Fruit fly (Drosophila melanogaster) whole organism, embryonic: ENCODE measurements around the gene SerRS-m.

Experiments
- Asciz ChIP-seq: fragments of 200-800 bp; sonication (Bioruptor generic); optimal IDR thresholded peaks from 2 replicates; lab custom pipeline; 2017; ENCODE audit warnings: missing biosample characterization, mild to moderate bottlenecking, missing genetic modification characterization, missing genetic modification reagents
- BEAF-32 ChIP-seq: fragments of 200-800 bp; sonication (Bioruptor generic); optimal IDR thresholded peaks from 3 replicates; lab custom pipeline; 2017; ENCODE audit warnings: missing biosample characterization, missing genetic modification characterization, mild to moderate bottlenecking, moderate library complexity, missing genetic modification reagents
- CG10147 ChIP-seq: fragments of 200-800 bp; sonication (Bioruptor generic); optimal IDR thresholded peaks from 2 replicates; lab custom pipeline; 2019; ENCODE audit warnings: missing biosample characterization, mild to moderate bottlenecking, missing genetic modification characterization, moderate library complexity
- CG10565 ChIP-seq: fragments of 200-800 bp; sonication (Bioruptor generic); optimal IDR thresholded peaks from 3 replicates; lab custom pipeline; 2016; ENCODE audit warnings: missing biosample characterization, mild to moderate bottlenecking, missing genetic modification characterization
- CG10959 ChIP-seq: fragments of 200-800 bp; sonication (Bioruptor generic); IDR thresholded peaks from 2 replicates; pipeline ENCODE4 v1.3.6; 2022; ENCODE audit warnings: missing biosample characterization, missing genetic modification characterization
- CG11398 ChIP-seq: fragments of 200-800 bp; sonication (Bioruptor generic); optimal IDR thresholded peaks from 2 replicates; lab custom pipeline; 2016; ENCODE audit warnings: missing biosample characterization, missing genetic modification characterization
- CG11504 ChIP-seq: fragments of 200-800 bp; sonication (Bioruptor generic); optimal IDR thresholded peaks from 3 replicates; lab custom pipeline; 2019; ENCODE audit warnings: missing biosample characterization, mild to moderate bottlenecking, missing genetic modification characterization, moderate library complexity
- CG11723 ChIP-seq: fragments of 200-800 bp; sonication (Bioruptor generic); optimal IDR thresholded peaks from 2 replicates; lab custom pipeline; 2017; ENCODE audit warnings: missing biosample characterization, mild to moderate bottlenecking, missing genetic modification characterization
- CG12769 ChIP-seq: fragments of 200-800 bp; sonication (Bioruptor generic); optimal IDR thresholded peaks from 2 replicates; lab custom pipeline; 2019; ENCODE audit warnings: missing biosample characterization, mild to moderate bottlenecking, missing genetic modification characterization, moderate library complexity
- CG14050 ChIP-seq: fragments of 200-800 bp; sonication (Bioruptor generic); IDR thresholded peaks from 3 replicates; pipeline ENCODE4 v1.3.6; 2022; ENCODE audit warnings: missing biosample characterization, missing genetic modification characterization
- CG15073 ChIP-seq: fragments of 200-800 bp; sonication (Bioruptor generic); optimal IDR thresholded peaks from 2 replicates; lab custom pipeline; 2016; ENCODE audit warnings: missing biosample characterization, missing genetic modification characterization
- CG17186 ChIP-seq: fragments of 200-800 bp; sonication (Bioruptor generic); optimal IDR thresholded peaks from 3 replicates; lab custom pipeline; 2017; ENCODE audit warnings: missing biosample characterization, missing genetic modification reagents, missing genetic modification characterization
- CG17359 ChIP-seq: fragments of 200-800 bp; sonication (Bioruptor generic); optimal IDR thresholded peaks from 3 replicates; lab custom pipeline; 2018; ENCODE audit warnings: missing biosample characterization, mild to moderate bottlenecking, missing genetic modification characterization, moderate library complexity
- CG18764 ChIP-seq: fragments of 200-800 bp; sonication (Bioruptor generic); optimal IDR thresholded peaks from 3 replicates; lab custom pipeline; 2016; ENCODE audit warnings: missing biosample characterization, missing genetic modification characterization
- CG2712 ChIP-seq: fragments of 200-800 bp; optimal IDR thresholded peaks from 3 replicates; lab custom pipeline; 2019; ENCODE audit warnings: missing biosample characterization, mild to moderate bottlenecking, missing genetic modification characterization, moderate library complexity
- CG31441 ChIP-seq: fragments of 200-800 bp; sonication (Bioruptor generic); IDR thresholded peaks from 2 replicates; pipeline ENCODE4 v1.3.6; 2022; ENCODE audit warnings: missing biosample characterization, missing genetic modification characterization
- CG4730 ChIP-seq: fragments of 200-800 bp; sonication (Bioruptor generic); IDR thresholded peaks from 2 replicates; pipeline ENCODE4 v1.3.6; 2022; ENCODE audit warnings: missing biosample characterization, missing genetic modification characterization
- CG4854 ChIP-seq: fragments of 200-800 bp; sonication (Bioruptor generic); optimal IDR thresholded peaks from 2 replicates; lab custom pipeline; 2016; ENCODE audit warnings: missing biosample characterization, missing genetic modification characterization, inconsistent platforms
- CG6272 ChIP-seq: fragments of 200-800 bp; sonication (Bioruptor generic); IDR thresholded peaks from 2 replicates; pipeline ENCODE4 v1.3.6; 2022; ENCODE audit warnings: missing biosample characterization, missing genetic modification characterization
- CG7745 ChIP-seq: fragments of 200-800 bp; sonication (Bioruptor generic); optimal IDR thresholded peaks from 2 replicates; lab custom pipeline; 2018; ENCODE audit warnings: missing biosample characterization, mild to moderate bottlenecking, missing genetic modification characterization, moderate library complexity
- CG8388 ChIP-seq: fragments of 200-800 bp; sonication (Bioruptor generic); optimal IDR thresholded peaks from 2 replicates; lab custom pipeline; 2019; ENCODE audit warnings: missing biosample characterization, mild to moderate bottlenecking, missing genetic modification characterization, moderate library complexity
- CG9817 ChIP-seq: fragments of 200-800 bp; sonication (Bioruptor generic); optimal IDR thresholded peaks from 2 replicates; lab custom pipeline; 2018; ENCODE audit warnings: missing biosample characterization, mild to moderate bottlenecking, missing genetic modification characterization, moderate library complexity
- CrebB ChIP-seq: fragments of 200-800 bp; sonication (Bioruptor generic); optimal IDR thresholded peaks from 3 replicates; lab custom pipeline; 2018; ENCODE audit warnings: missing biosample characterization, mild to moderate bottlenecking, missing genetic modification characterization
- Dfd ChIP-seq, 2 experiments: fragments of >200 bp; optimal IDR thresholded peaks; 2 replicates each; lab custom pipeline; 2017; ENCODE audit warnings: missing biosample characterization in 2 of 2, missing genetic modification characterization in 2 of 2
- H15 ChIP-seq: fragments of 200-800 bp; sonication (Bioruptor generic); IDR thresholded peaks from 3 replicates; pipeline ENCODE4 v1.3.6; 2022; ENCODE audit warnings: missing biosample characterization, missing genetic modification characterization
- Hand ChIP-seq: fragments of 200-800 bp; sonication (Bioruptor generic); optimal IDR thresholded peaks from 2 replicates; lab custom pipeline; 2017; ENCODE audit warnings: mild to moderate bottlenecking, missing biosample characterization, missing genetic modification reagents, missing genetic modification characterization
- HmgD ChIP-seq: fragments of 200-800 bp; sonication (Bioruptor generic); optimal IDR thresholded peaks from 3 replicates; lab custom pipeline; 2016; ENCODE audit warnings: missing biosample characterization, missing genetic modification characterization
- Hmx ChIP-seq: fragments of 200-800 bp; sonication (Bioruptor generic); optimal IDR thresholded peaks from 2 replicates; lab custom pipeline; 2016; ENCODE audit warnings: missing biosample characterization, missing genetic modification characterization
- Hr3 ChIP-seq: fragments of 200-800 bp; sonication (Bioruptor generic); optimal IDR thresholded peaks from 3 replicates; lab custom pipeline; 2016; ENCODE audit warnings: missing biosample characterization, missing genetic modification characterization
- Hsf ChIP-seq: fragments of 200-800 bp; sonication (Bioruptor generic); optimal IDR thresholded peaks from 3 replicates; lab custom pipeline; 2016; ENCODE audit warnings: missing biosample characterization, missing genetic modification characterization
- Six4 ChIP-seq: fragments of 200-800 bp; sonication (Bioruptor generic); optimal IDR thresholded peaks from 2 replicates; lab custom pipeline; 2016; ENCODE audit warnings: missing biosample characterization, missing genetic modification characterization
- Sry-β ChIP-seq: fragments of 200-800 bp; sonication (Bioruptor generic); optimal IDR thresholded peaks from 2 replicates; lab custom pipeline; 2018; ENCODE audit warnings: missing biosample characterization, mild to moderate bottlenecking, missing genetic modification characterization, moderate library complexity
- Vsx1 ChIP-seq: fragments of 200-800 bp; sonication (Bioruptor generic); optimal IDR thresholded peaks from 2 replicates; lab custom pipeline; 2017; ENCODE audit warnings: missing biosample characterization, mild to moderate bottlenecking, missing genetic modification characterization, missing genetic modification reagents
- ash1 ChIP-seq: fragments of 200-800 bp; sonication (Bioruptor generic); optimal IDR thresholded peaks from 2 replicates; lab custom pipeline; 2018; ENCODE audit warnings: missing biosample characterization, mild to moderate bottlenecking, missing genetic modification characterization
- cato ChIP-seq: fragments of 200-800 bp; sonication (Bioruptor generic); optimal IDR thresholded peaks from 2 replicates; lab custom pipeline; 2016; ENCODE audit warnings: missing biosample characterization, missing genetic modification characterization, borderline replicate concordance
- dpn ChIP-seq, 2 experiments: fragments of 200-800 bp; sonication (Bioruptor generic); optimal IDR thresholded peaks; 3 replicates each; lab custom pipeline; 2016; ENCODE audit warnings: missing biosample characterization in 2 of 2, missing genetic modification characterization in 2 of 2
- en ChIP-seq: fragments of 200-800 bp; sonication (Bioruptor generic); optimal IDR thresholded peaks from 2 replicates; lab custom pipeline; 2016; ENCODE audit warnings: missing biosample characterization, missing genetic modification characterization
- esg ChIP-seq: fragments of 200-800 bp; sonication (Bioruptor generic); conservative IDR thresholded peaks from 2 replicates; pipeline ENCODE4 v1.3.6; 2022; ENCODE audit warnings: missing biosample characterization, missing genetic modification characterization
- gsb ChIP-seq: fragments of 200-800 bp; sonication (Bioruptor generic); IDR thresholded peaks from 2 replicates; pipeline ENCODE4 v1.3.6; 2022; ENCODE audit warnings: missing biosample characterization, missing genetic modification characterization
- lbe ChIP-seq: fragments of 200-800 bp; sonication (Bioruptor generic); optimal IDR thresholded peaks from 2 replicates; lab custom pipeline; 2016; ENCODE audit warnings: missing biosample characterization, mild to moderate bottlenecking, missing genetic modification characterization
- lilli ChIP-seq: fragments of 200-800 bp; sonication (Bioruptor generic); optimal IDR thresholded peaks from 3 replicates; lab custom pipeline; 2016; ENCODE audit warnings: missing biosample characterization, missing genetic modification characterization
- mam ChIP-seq: fragments of 200-800 bp; sonication (Bioruptor generic); optimal IDR thresholded peaks from 3 replicates; lab custom pipeline; 2016; ENCODE audit warnings: missing biosample characterization, missing genetic modification characterization
- otp ChIP-seq: fragments of 200-800 bp; sonication (Bioruptor generic); IDR thresholded peaks from 3 replicates; pipeline ENCODE4, ENCODE4 v1.3.6; 2022; ENCODE audit warnings: missing biosample characterization, missing genetic modification characterization
- pros ChIP-seq: fragments of 200-800 bp; sonication (Bioruptor generic); optimal IDR thresholded peaks from 3 replicates; lab custom pipeline; 2019; ENCODE audit warnings: missing biosample characterization, mild to moderate bottlenecking, missing genetic modification characterization, moderate library complexity
- pzg ChIP-seq: fragments of 200-800 bp; sonication (Bioruptor generic); optimal IDR thresholded peaks from 3 replicates; lab custom pipeline; 2018; ENCODE audit warnings: missing biosample characterization, mild to moderate bottlenecking, missing genetic modification characterization, moderate library complexity
- ro ChIP-seq: fragments of 200-800 bp; sonication (Bioruptor generic); IDR thresholded peaks from 2 replicates; pipeline ENCODE4 v1.3.6; 2022; ENCODE audit warnings: missing biosample characterization, missing genetic modification characterization
- sna ChIP-seq: fragments of 200-800 bp; sonication (Bioruptor generic); IDR thresholded peaks from 2 replicates; pipeline ENCODE4 v1.3.6; 2022; ENCODE audit warnings: missing biosample characterization, missing genetic modification characterization; ENCODE audit not compliant: partially characterized antibody
- sr ChIP-seq: fragments of 200-800 bp; sonication (Bioruptor generic); IDR thresholded peaks from 3 replicates; pipeline ENCODE4 v1.3.6; 2022; ENCODE audit warnings: missing biosample characterization, missing genetic modification characterization
- tx ChIP-seq: fragments of 200-800 bp; sonication (Bioruptor generic); optimal IDR thresholded peaks from 2 replicates; lab custom pipeline; 2016; ENCODE audit warnings: missing biosample characterization, missing genetic modification characterization
- zen ChIP-seq: fragments of 200-800 bp; sonication (Bioruptor generic); optimal IDR thresholded peaks from 3 replicates; lab custom pipeline; 2018; ENCODE audit warnings: missing biosample characterization, mild to moderate bottlenecking, missing genetic modification characterization, moderate library complexity

Gene SerRS-m

dm6 chr3R:15293005-15293877, 47.2 kb upstream of the SerRS-m start (continued):
- TF ChIP-seq dpn (GFP tag; optimal IDR thresholded peaks at IDR 0.05; lab: Kevin White, UChicago) (peak in 1 of 2 experiments; percentile 1), CG14050 (GFP tag; lab: Robert Waterston, UW) (no peak), zen (tag; lab: Kevin White, UChicago) (no peak), CG4730 (GFP tag; lab: Robert Waterston, UW) (no peak), CG4854 (GFP tag; lab: Kevin White, UChicago) (no peak), CG18764 (GFP tag; lab: Kevin White, UChicago) (no peak), lbe (GFP tag; lab: Kevin White, UChicago) (peak; percentile 10), CG2712 (tag; lab: Kevin White, UChicago) (no peak), CG17359 (tag; lab: Kevin White, UChicago) (peak; percentile 41), sna (no peak), esg (GFP tag; lab: Robert Waterston, UW) (no peak), CG10959 (GFP tag; lab: Robert Waterston, UW) (no peak), CG17186 (no peak), sr (GFP tag; lab: Robert Waterston, UW) (no peak), lilli (GFP tag; lab: Kevin White, UChicago) (no peak), CG10565 (GFP tag; lab: Kevin White, UChicago) (no peak), gsb (GFP tag; lab: Robert Waterston, UW) (no peak), CG11398 (GFP tag; lab: Kevin White, UChicago) (no peak), cato (GFP tag; lab: Kevin White, UChicago) (no peak), pzg (no peak), CG11504 (tag; lab: Kevin White, UChicago) (no peak), CrebB (tag; lab: Kevin White, UChicago) (no peak), CG10147 (GFP tag; lab: Kevin White, UChicago) (peak; percentile 19), Six4 (no peak), CG31441 (GFP tag; lab: Robert Waterston, UW) (no peak), CG6272 (GFP tag; lab: Robert Waterston, UW) (no peak), CG7745 (tag; lab: Kevin White, UChicago) (no peak), Asciz (GFP tag; lab: Kevin White, UChicago) (peak; percentile 38), mam (GFP tag; lab: Kevin White, UChicago) (no peak), HmgD (no peak), CG12769 (tag; lab: Kevin White, UChicago) (no peak), Hand (GFP tag; lab: Kevin White, UChicago) (no peak), tx (GFP tag; lab: Kevin White, UChicago) (no peak), CG15073 (GFP tag; lab: Kevin White, UChicago) (no peak), Vsx1 (GFP tag; lab: Kevin White, UChicago) (no peak), ash1 (GFP tag; lab: Kevin White, UChicago) (no peak), en (GFP tag; lab: Kevin White, UChicago) (no peak), Sry-β (GFP tag; lab: Kevin White, UChicago) (no peak), CG8388 (GFP tag; lab: Kevin White, UChicago) (peak; percentile 10), Dfd (GFP tag; optimal IDR thresholded peaks at IDR 0.05; lab: Kevin White, UChicago) (no peak), H15 (GFP tag; lab: Robert Waterston, UW) (no peak), CG9817 (tag; lab: Kevin White, UChicago) (peak; percentile 5), pros (GFP tag; lab: Kevin White, UChicago) (no peak), Hr3 (GFP tag; lab: Kevin White, UChicago) (no peak), Hmx (no peak), CG11723 (no peak), BEAF-32 (GFP tag; lab: Kevin White, UChicago) (no peak), Hsf (no peak), otp (GFP tag; lab: Robert Waterston, UW) (no peak), ro (GFP tag; lab: Robert Waterston, UW) (no peak)
